Worm (Caenorhabditis elegans): Measurements from ENCODE around the gene tbc-6.

- TF ChIP-seq C16A3.4 (tag; optimal IDR thresholded peaks at IDR 0.05) = no peak
- no peak for TF ChIP-seq nhr-77 (tag; optimal IDR thresholded peaks at IDR 0.05)
- no peak for TF ChIP-seq snpc-4 (tag; optimal IDR thresholded peaks at IDR 0.05)
- no peak for TF ChIP-seq hlh-4 (tag; optimal IDR thresholded peaks at IDR 0.05)
- TF ChIP-seq lsy-2 (tag; optimal IDR thresholded peaks at IDR 0.05) = peak in 1 of 2 experiments; percentile 14
- TF ChIP-seq pqm-1 (tag; optimal IDR thresholded peaks at IDR 0.05) = no peak
- TF ChIP-seq nhr-237 (tag; optimal IDR thresholded peaks at IDR 0.05) = no peak
- TF ChIP-seq tbx-2 (tag; optimal IDR thresholded peaks at IDR 0.05) = no peak
These were observed 11.0 kb upstream of the tbc-6 start for ce11 chrII:6836762-6837566.

Data from whole organism, L1 larva.